Worm (Caenorhabditis elegans) whole organism, late embryonic: Measurements from ENCODE around the gene C07H6.2.

Experiments
- C08G9.2 ChIP-seq: sonication (generic microtip); optimal IDR thresholded peaks from 2 replicates; lab custom pipeline; 2016; ENCODE audit warnings: mild to moderate bottlenecking, missing genetic modification characterization, moderate library complexity, missing compliant biosample characterization
- C38D4.7 ChIP-seq: fragments of 200-800 bp; sonication (Bioruptor generic); optimal IDR thresholded peaks from 2 replicates; lab custom pipeline; 2018; ENCODE audit warnings: mild to moderate bottlenecking, missing genetic modification characterization, moderate library complexity, missing compliant biosample characterization
- K02D7.2 ChIP-seq: sonication (generic microtip); optimal IDR thresholded peaks from 2 replicates; lab custom pipeline; 2017; ENCODE audit warnings: mild to moderate bottlenecking, missing genetic modification characterization, missing compliant biosample characterization
- T23F11.4 ChIP-seq: fragments of 200-800 bp; sonication (Bioruptor generic); optimal IDR thresholded peaks from 2 replicates; lab custom pipeline; 2018; ENCODE audit warnings: mild to moderate bottlenecking, missing genetic modification characterization, missing compliant biosample characterization
- ahr-1 ChIP-seq: sonication (generic microtip); optimal IDR thresholded peaks from 2 replicates; lab custom pipeline; 2016; ENCODE audit warnings: missing genetic modification characterization, missing compliant biosample characterization
- ama-1 ChIP-seq: fragments of 150-350 bp; optimal IDR thresholded peaks from 2 replicates; lab custom pipeline; 2014
- ceh-14 ChIP-seq: sonication (generic microtip); optimal IDR thresholded peaks from 2 replicates; lab custom pipeline; 2016; ENCODE audit warnings: missing genotype, missing genetic modification characterization, missing compliant biosample characterization
- ceh-18 ChIP-seq: sonication (generic microtip); optimal IDR thresholded peaks from 2 replicates; lab custom pipeline; 2016; ENCODE audit warnings: missing genetic modification characterization, missing compliant biosample characterization
- ceh-19 ChIP-seq: fragments of 200-800 bp; sonication (Bioruptor generic); optimal IDR thresholded peaks from 2 replicates; lab custom pipeline; 2018; ENCODE audit warnings: mild to moderate bottlenecking, missing genetic modification characterization, missing compliant biosample characterization
- ceh-24 ChIP-seq: sonication (generic microtip); optimal IDR thresholded peaks from 2 replicates; lab custom pipeline; 2016; ENCODE audit warnings: mild to moderate bottlenecking, missing genetic modification characterization, missing compliant biosample characterization
- ceh-30 ChIP-seq: fragments of 150-350 bp; optimal IDR thresholded peaks from 2 replicates; lab custom pipeline; 2014; ENCODE audit warnings: missing biosample characterization, missing genetic modification characterization
- ceh-34 ChIP-seq: sonication (generic microtip); optimal IDR thresholded peaks from 2 replicates; lab custom pipeline; 2016; ENCODE audit warnings: mild to moderate bottlenecking, missing genetic modification characterization, missing compliant biosample characterization
- ceh-48 ChIP-seq: sonication (generic microtip); optimal IDR thresholded peaks from 2 replicates; lab custom pipeline; 2016; ENCODE audit warnings: missing genetic modification characterization, inconsistent platforms, missing compliant biosample characterization
- ceh-6 ChIP-seq: fragments of 200-800 bp; sonication (Bioruptor generic); optimal IDR thresholded peaks from 2 replicates; lab custom pipeline; 2018; ENCODE audit warnings: mild to moderate bottlenecking, missing genetic modification characterization, missing compliant biosample characterization
- ceh-9 ChIP-seq: sonication (generic microtip); optimal IDR thresholded peaks from 2 replicates; lab custom pipeline; 2016; ENCODE audit warnings: mild to moderate bottlenecking, missing genetic modification characterization, inconsistent platforms, missing compliant biosample characterization
- che-1 ChIP-seq: sonication (generic microtip); optimal IDR thresholded peaks from 2 replicates; lab custom pipeline; 2016; ENCODE audit warnings: mild to moderate bottlenecking, missing genetic modification characterization, missing compliant biosample characterization
- dmd-4 ChIP-seq: sonication (generic microtip); optimal IDR thresholded peaks from 2 replicates; lab custom pipeline; 2016; ENCODE audit warnings: borderline replicate concordance, missing genetic modification characterization, missing compliant biosample characterization
- dve-1 ChIP-seq: sonication (generic microtip); optimal IDR thresholded peaks from 2 replicates; lab custom pipeline; 2017; ENCODE audit warnings: antibody characterized with exemption, mild to moderate bottlenecking, missing genetic modification characterization, missing compliant biosample characterization
- elt-4 ChIP-seq: sonication (generic microtip); optimal IDR thresholded peaks from 2 replicates; lab custom pipeline; 2016; ENCODE audit warnings: missing genetic modification characterization, missing compliant biosample characterization
- ets-4 ChIP-seq: sonication (generic microtip); optimal IDR thresholded peaks from 2 replicates; lab custom pipeline; 2016; ENCODE audit warnings: missing genetic modification characterization, missing compliant biosample characterization
- eyg-1 ChIP-seq: sonication (generic microtip); optimal IDR thresholded peaks from 2 replicates; lab custom pipeline; 2016; ENCODE audit warnings: missing genotype, missing genetic modification characterization, missing compliant biosample characterization
- fax-1 ChIP-seq: sonication (generic microtip); optimal IDR thresholded peaks from 2 replicates; lab custom pipeline; 2016; ENCODE audit warnings: missing genotype, missing genetic modification characterization, missing compliant biosample characterization
- fkh-10 ChIP-seq: fragments of 150-350 bp; optimal IDR thresholded peaks from 2 replicates; lab custom pipeline; 2014; ENCODE audit warnings: missing biosample characterization, missing genetic modification reagents, missing genetic modification characterization
- fkh-6 ChIP-seq: sonication (generic microtip); optimal IDR thresholded peaks from 2 replicates; lab custom pipeline; 2016; ENCODE audit warnings: missing genetic modification characterization, missing compliant biosample characterization
- hlh-13 ChIP-seq: fragments of 200-800 bp; sonication (Bioruptor generic); optimal IDR thresholded peaks from 2 replicates; lab custom pipeline; 2018; ENCODE audit warnings: mild to moderate bottlenecking, missing genetic modification characterization, missing compliant biosample characterization
- hlh-15 ChIP-seq: sonication (generic microtip); optimal IDR thresholded peaks from 2 replicates; lab custom pipeline; 2016; ENCODE audit warnings: missing genetic modification characterization, missing compliant biosample characterization
- hlh-30 ChIP-seq: sonication (generic microtip); optimal IDR thresholded peaks from 2 replicates; lab custom pipeline; 2017; ENCODE audit warnings: antibody characterized with exemption, missing genetic modification characterization, missing compliant biosample characterization; ENCODE audit not compliant: insufficient read depth
- hlh-6 ChIP-seq: sonication (generic microtip); optimal IDR thresholded peaks from 2 replicates; lab custom pipeline; 2016; ENCODE audit warnings: missing genotype, missing genetic modification characterization, missing compliant biosample characterization
- lim-6 ChIP-seq: sonication (generic microtip); optimal IDR thresholded peaks from 2 replicates; lab custom pipeline; 2016; ENCODE audit warnings: missing genetic modification characterization, missing compliant biosample characterization
- madf-2 ChIP-seq: sonication (generic microtip); optimal IDR thresholded peaks from 2 replicates; lab custom pipeline; 2017; ENCODE audit warnings: missing genetic modification characterization, missing compliant biosample characterization
- mec-3 ChIP-seq: sonication (generic microtip); optimal IDR thresholded peaks from 2 replicates; lab custom pipeline; 2016; ENCODE audit warnings: borderline replicate concordance, missing genetic modification characterization, missing compliant biosample characterization
- nfya-1 ChIP-seq: sonication (generic microtip); optimal IDR thresholded peaks from 2 replicates; lab custom pipeline; 2017; ENCODE audit warnings: missing genetic modification characterization, mild to moderate bottlenecking, missing compliant biosample characterization, antibody characterized with exemption, moderate library complexity
- nhr-11 ChIP-seq: fragments of 150-350 bp; optimal IDR thresholded peaks from 2 replicates; lab custom pipeline; 2014; ENCODE audit warnings: missing biosample characterization, missing genetic modification characterization
- pag-3 ChIP-seq: sonication (generic microtip); optimal IDR thresholded peaks from 2 replicates; lab custom pipeline; 2016; ENCODE audit warnings: missing compliant biosample characterization, missing genetic modification characterization, borderline replicate concordance
- pax-1 ChIP-seq: fragments of 150-350 bp; optimal IDR thresholded peaks from 2 replicates; lab custom pipeline; 2014; ENCODE audit warnings: missing biosample characterization, missing genetic modification characterization
- pha-2 ChIP-seq: sonication (generic microtip); optimal IDR thresholded peaks from 2 replicates; lab custom pipeline; 2017; ENCODE audit warnings: mild to moderate bottlenecking, missing genetic modification characterization, missing compliant biosample characterization
- pha-4 ChIP-seq: fragments of 150-350 bp; optimal IDR thresholded peaks from 2 replicates; lab custom pipeline; 2018; ENCODE audit warnings: missing biosample characterization, missing genetic modification reagents, missing genetic modification characterization
- pqm-1 ChIP-seq: sonication (generic microtip); optimal IDR thresholded peaks from 2 replicates; lab custom pipeline; 2016; ENCODE audit warnings: missing genetic modification characterization, missing compliant biosample characterization
- pros-1 ChIP-seq: fragments of 150-350 bp; optimal IDR thresholded peaks from 2 replicates; lab custom pipeline; 2014; ENCODE audit warnings: missing biosample characterization, missing genetic modification reagents, missing genetic modification characterization
- ref-2 ChIP-seq: sonication (generic microtip); optimal IDR thresholded peaks from 2 replicates; lab custom pipeline; 2016; ENCODE audit warnings: missing genetic modification characterization, missing compliant biosample characterization
- rnt-1 ChIP-seq: sonication (generic microtip); optimal IDR thresholded peaks from 2 replicates; lab custom pipeline; 2016; ENCODE audit warnings: missing genetic modification characterization, missing compliant biosample characterization
- sox-2 ChIP-seq: fragments of 200-800 bp; sonication (Bioruptor generic); IDR thresholded peaks from 2 replicates; pipeline ENCODE4 v1.3.6; 2022; ENCODE audit warnings: missing genetic modification reagents, missing genetic modification characterization, missing compliant biosample characterization
- sox-4 ChIP-seq: sonication (generic microtip); optimal IDR thresholded peaks from 2 replicates; lab custom pipeline; 2017; ENCODE audit warnings: mild to moderate bottlenecking, missing genetic modification characterization, inconsistent platforms, missing compliant biosample characterization
- syd-9 ChIP-seq: sonication (generic microtip); optimal IDR thresholded peaks from 2 replicates; lab custom pipeline; 2016; ENCODE audit warnings: mild to moderate bottlenecking, missing genetic modification characterization, moderate library complexity, missing compliant biosample characterization
- tbx-2 ChIP-seq: sonication (generic microtip); optimal IDR thresholded peaks from 2 replicates; lab custom pipeline; 2016; ENCODE audit warnings: missing genetic modification characterization, missing compliant biosample characterization
- tbx-7 ChIP-seq: sonication (generic microtip); optimal IDR thresholded peaks from 2 replicates; lab custom pipeline; 2016; ENCODE audit warnings: missing genotype, missing genetic modification characterization, missing compliant biosample characterization
- ttx-3 ChIP-seq: sonication (generic microtip); optimal IDR thresholded peaks from 2 replicates; lab custom pipeline; 2016; ENCODE audit warnings: missing genetic modification reagents, missing genetic modification characterization, missing compliant biosample characterization
- unc-3 ChIP-seq, 2 experiments: fragments of 200-800 bp in 1 of 2; sonication (Bioruptor generic) in 1 of 2; sonication (generic microtip) in 1 of 2; conservative IDR thresholded peaks in 1 of 2; optimal IDR thresholded peaks in 1 of 2; 2 replicates each; pipeline versions ENCODE4 v1.3.6 to Lab custom; 2016 to 2022; ENCODE audit warnings: missing compliant biosample characterization in 2 of 2, missing genetic modification characterization in 2 of 2, missing genetic modification reagents in 1 of 2
- unc-42 ChIP-seq: sonication (generic microtip); optimal IDR thresholded peaks from 2 replicates; lab custom pipeline; 2016; ENCODE audit warnings: missing genotype, missing genetic modification characterization, missing compliant biosample characterization
- unc-55 ChIP-seq: sonication (generic microtip); optimal IDR thresholded peaks from 2 replicates; lab custom pipeline; 2017; ENCODE audit warnings: missing biosample characterization, missing genetic modification reagents, missing genetic modification characterization
- unc-86 ChIP-seq: sonication (generic microtip); optimal IDR thresholded peaks from 2 replicates; lab custom pipeline; 2016; ENCODE audit warnings: missing genetic modification characterization, missing compliant biosample characterization
- zip-5 ChIP-seq: sonication (generic microtip); optimal IDR thresholded peaks from 2 replicates; lab custom pipeline; 2016; ENCODE audit warnings: missing genetic modification characterization, missing compliant biosample characterization
- ztf-16 ChIP-seq: sonication (generic microtip); optimal IDR thresholded peaks from 2 replicates; lab custom pipeline; 2017; ENCODE audit warnings: missing genetic modification characterization, missing compliant biosample characterization

C07H6.2 gene

ce11 chrIII:7520672-7521071 is at the start of gene C07H6.2, which contains the start of gene cux-7:
TSS of gene C07H6.2 (plus strand) at chrIII:7521009.
TSS of gene cux-7 (minus strand) at chrIII:7520845.
- TF ChIP-seq unc-86: peak; percentile 35
- peak; percentile 11 for TF ChIP-seq madf-2 (tag; lab: Kevin White, UChicago)
- TF ChIP-seq hlh-13 (GFP tag; lab: Kevin White, UChicago): peak; percentile 34
- TF ChIP-seq elt-4 (tag; lab: Kevin White, UChicago): no peak
- TF ChIP-seq T23F11.4: no peak
- TF ChIP-seq fkh-6: peak; percentile 87
- no peak for TF ChIP-seq K02D7.2 (tag; lab: Kevin White, UChicago)
- TF ChIP-seq pqm-1 (tag; lab: Kevin White, UChicago): peak; percentile 69
- TF ChIP-seq unc-3 (GFP tag; conservative IDR thresholded peaks at IDR 0.05; lab: Robert Waterston, UW): peak; percentile 56; the same call in 1 of the 2 replicates
- TF ChIP-seq unc-3 (tag; optimal IDR thresholded peaks at IDR 0.05; lab: Kevin White, UChicago): peak; percentile 74
- peak; percentile 96 for TF ChIP-seq zip-5 (tag; lab: Kevin White, UChicago)
- TF ChIP-seq tbx-7 (tag; lab: Kevin White, UChicago): peak; percentile 100
- TF ChIP-seq hlh-15 (tag; lab: Kevin White, UChicago): peak; percentile 62
- TF ChIP-seq fax-1 (tag; lab: Kevin White, UChicago): peak; percentile 89
- no peak for TF ChIP-seq pros-1 (tag; lab: Kevin White, UChicago)
- TF ChIP-seq ets-4 (tag; lab: Kevin White, UChicago): peak; percentile 99
- TF ChIP-seq pax-1: no peak
- TF ChIP-seq ceh-18 (tag; lab: Kevin White, UChicago): peak; percentile 69
- no peak for TF ChIP-seq C38D4.7 (GFP tag; lab: Kevin White, UChicago)
- peak; percentile 84 for TF ChIP-seq hlh-6 (tag; lab: Kevin White, UChicago)
- TF ChIP-seq ceh-6: peak; percentile 46
- TF ChIP-seq ceh-48 (tag; lab: Kevin White, UChicago): peak; percentile 34
- peak; percentile 90 for TF ChIP-seq ahr-1 (tag; lab: Kevin White, UChicago)
- peak; percentile 13 for TF ChIP-seq unc-55
- no peak for TF ChIP-seq fkh-10 (GFP tag; lab: Kevin White, UChicago)
- TF ChIP-seq syd-9 (tag; lab: Kevin White, UChicago): peak; percentile 60
- no peak for TF ChIP-seq dve-1
- TF ChIP-seq eyg-1: peak; percentile 85
- peak; percentile 84 for TF ChIP-seq ceh-14 (tag; lab: Kevin White, UChicago)
- TF ChIP-seq sox-2 (GFP tag; lab: Robert Waterston, UW): no peak
- TF ChIP-seq nhr-11: no peak
- TF ChIP-seq ref-2 (tag; lab: Kevin White, UChicago): peak; percentile 97
- TF ChIP-seq ceh-24 (tag; lab: Kevin White, UChicago): no peak
- no peak for TF ChIP-seq che-1 (tag; lab: Kevin White, UChicago)
- peak; percentile 65 for TF ChIP-seq ztf-16
- peak; percentile 57 for TF ChIP-seq nfya-1
- TF ChIP-seq ceh-30 (tag; lab: Kevin White, UChicago): no peak
- TF ChIP-seq pha-2: no peak
- no peak for TF ChIP-seq sox-4
- TF ChIP-seq C08G9.2 (tag; lab: Kevin White, UChicago): peak; percentile 100
- TF ChIP-seq pha-4 (tag; lab: Kevin White, UChicago): no peak
- TF ChIP-seq unc-42: peak; percentile 72
- TF ChIP-seq dmd-4: peak; percentile 67
- no peak for TF ChIP-seq ceh-9
- peak; percentile 94 for TF ChIP-seq lim-6
- no peak for TF ChIP-seq ttx-3 (tag; lab: Kevin White, UChicago)
- peak; percentile 96 for TF ChIP-seq mec-3 (tag; lab: Kevin White, UChicago)
- TF ChIP-seq ceh-19: peak; percentile 62
- no peak for TF ChIP-seq hlh-30
- peak; percentile 97 for TF ChIP-seq rnt-1 (tag; lab: Kevin White, UChicago)
- TF ChIP-seq ceh-34 (tag; lab: Kevin White, UChicago): no peak
- TF ChIP-seq tbx-2 (tag; lab: Kevin White, UChicago): peak; percentile 98
- no peak for TF ChIP-seq ama-1 (lab: Kevin White, UChicago)
- TF ChIP-seq pag-3 (tag; lab: Kevin White, UChicago): peak; percentile 26
